Fruit fly (Drosophila melanogaster) whole organism, larva: ENCODE results near the gene CG32161.

Experiments
- noc ChIP-seq: fragments of 200-800 bp; sonication (Bioruptor generic); optimal IDR thresholded peaks from 3 replicates; lab custom pipeline; 2019; ENCODE audit warnings: missing biosample characterization, mild to moderate bottlenecking, missing genetic modification characterization, moderate library complexity

CG32161 gene

dm6 chr3L:16860879-16861278 lies 14.9 kb downstream of the CG32161 start:
- no peak for TF ChIP-seq noc (tag; lab: Kevin White, UChicago)

dm6 chr3L:16862284-16862683 lies 16.3 kb downstream of the CG32161 start, which contains the start of gene Rh4:
Rh4 (minus strand) TSS chr3L:16862517.
- TF ChIP-seq noc (tag; lab: Kevin White, UChicago): no peak

DNA sequence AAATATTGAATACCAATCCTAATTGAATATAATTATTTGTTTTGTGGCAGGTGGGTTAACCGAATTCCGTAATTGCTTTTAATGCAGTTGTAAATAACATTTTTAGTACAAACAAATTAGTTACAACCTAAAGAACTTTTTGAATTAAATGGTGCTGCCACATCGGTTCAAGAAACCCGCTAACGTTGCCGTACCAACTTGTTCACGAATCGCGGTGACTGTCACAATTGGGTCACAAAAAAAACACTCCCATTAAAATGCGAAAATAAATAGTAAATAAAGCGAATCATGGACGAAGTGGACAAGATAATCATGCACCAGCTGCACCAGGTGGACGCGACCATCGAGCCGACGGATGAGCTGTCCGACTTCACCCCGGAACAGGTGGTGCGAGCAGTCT lies 16.9 kb downstream of the CG32161 start, which contains the start of gene CG9951:
Gene CG9951 (plus strand): TSS at position 207 of the 400 bp plus-strand sequence.
- no peak for TF ChIP-seq noc (tag; lab: Kevin White, UChicago)

DNA sequence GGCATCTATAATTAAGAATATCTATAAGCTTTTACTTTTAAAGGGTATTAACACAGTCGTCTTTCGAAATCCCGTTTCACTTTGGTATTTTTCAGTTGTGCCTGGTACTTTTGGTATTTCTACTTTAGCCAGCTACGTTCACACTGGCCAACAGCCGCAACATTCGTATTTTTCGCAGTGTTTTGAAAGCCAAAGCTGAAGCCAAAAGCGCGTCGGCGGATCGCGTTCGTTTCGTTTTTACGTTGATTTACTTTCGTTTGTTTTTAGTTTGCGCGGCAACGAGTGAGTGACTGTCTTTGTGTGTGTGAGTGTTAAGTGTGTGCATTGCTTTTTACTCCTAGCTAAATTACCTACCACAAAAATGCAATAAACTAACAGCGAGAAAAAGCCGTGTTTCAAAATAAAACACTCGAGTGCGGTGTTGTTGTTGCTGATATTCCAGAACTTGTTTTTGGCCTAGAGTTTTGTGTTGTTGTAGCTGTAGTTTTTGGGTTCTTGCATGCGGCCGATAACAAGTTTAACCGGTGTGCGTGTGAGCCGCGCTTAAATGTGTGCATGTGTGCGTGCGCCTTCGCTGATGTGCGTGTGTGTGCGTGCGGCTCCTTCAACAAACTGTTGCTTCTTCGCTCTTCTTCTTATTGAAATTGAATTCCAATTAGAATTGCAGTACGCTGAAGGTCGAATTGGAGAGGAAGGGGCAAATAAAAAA lies 19.2 kb downstream of the CG32161 start, which contains the start of gene Lmpt:
Gene Lmpt (plus strand): TSS at position 173 of the 709 bp plus-strand sequence.
- TF ChIP-seq noc (tag; lab: Kevin White, UChicago): no peak

DNA sequence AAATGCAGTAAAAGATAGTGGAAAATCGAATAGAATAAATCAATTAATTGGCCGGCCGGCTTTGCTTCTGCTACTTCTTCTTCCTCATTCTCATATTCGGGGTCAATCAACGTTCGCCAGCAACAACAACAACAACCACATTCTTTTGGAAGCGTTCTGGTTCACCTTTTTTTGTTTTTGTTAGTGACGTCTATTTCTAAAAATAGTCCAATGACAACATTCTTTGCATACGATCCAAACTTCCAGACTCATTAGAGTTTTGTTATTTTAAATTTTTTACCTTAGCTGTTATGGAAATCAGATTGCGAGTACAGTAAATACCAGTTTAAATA lies 19.8 kb downstream of the CG32161 start:
- TF ChIP-seq noc (tag; lab: Kevin White, UChicago): no peak

dm6 chr3L:16867190-16867589 lies 21.2 kb downstream of the CG32161 start:
- no peak for TF ChIP-seq noc (tag; lab: Kevin White, UChicago)

- no peak for TF ChIP-seq noc (tag; lab: Kevin White, UChicago)
Observed at dm6 chr3L:16870723-16871137, 24.7 kb downstream of the CG32161 start.

DNA sequence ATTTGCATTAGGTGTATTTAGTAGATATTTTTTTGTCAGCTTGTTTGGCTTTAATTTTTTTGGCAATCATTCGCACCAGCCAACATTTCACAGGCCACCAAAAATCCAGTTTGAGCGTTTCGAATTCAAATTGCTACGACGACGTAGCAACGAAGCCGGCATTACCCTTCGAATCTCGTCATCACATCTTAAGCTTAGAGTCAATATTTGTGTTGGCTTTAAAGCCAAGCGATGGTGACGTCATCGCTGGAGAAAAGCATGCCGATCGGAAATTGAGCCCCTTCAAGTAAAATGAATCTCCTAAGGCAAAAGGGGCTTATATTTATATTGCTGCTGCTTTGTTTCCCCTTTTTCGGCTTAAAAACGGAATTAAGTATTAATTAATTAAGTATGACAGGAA lies 25.6 kb downstream of the CG32161 start:
- TF ChIP-seq noc (tag; lab: Kevin White, UChicago): no peak

DNA sequence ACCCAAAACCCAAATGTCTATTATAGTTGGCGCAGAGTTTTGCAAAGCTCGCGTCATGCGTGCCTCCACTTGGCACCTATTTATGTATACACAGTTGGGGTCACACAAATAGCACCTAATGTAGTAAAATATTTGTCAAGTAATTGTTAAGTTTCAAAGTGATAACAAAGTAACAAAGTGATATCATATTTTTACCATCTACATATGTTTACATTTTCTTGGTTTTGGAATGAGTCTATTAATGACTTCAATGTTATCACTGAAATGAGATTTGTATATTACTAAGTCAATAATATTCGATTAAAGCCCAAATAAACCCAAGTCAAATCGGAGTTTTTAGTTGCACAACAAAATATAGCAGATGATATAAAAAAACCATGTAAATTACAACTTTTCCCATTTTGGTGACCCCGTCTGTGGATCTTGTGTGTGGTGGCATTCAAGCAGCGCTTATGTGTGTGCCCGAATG lies 26.5 kb downstream of the CG32161 start:
- TF ChIP-seq noc (tag; lab: Kevin White, UChicago): peak; percentile 87

dm6 chr3L:16873127-16873543 lies 27.1 kb downstream of the CG32161 start:
- no peak for TF ChIP-seq noc (tag; lab: Kevin White, UChicago)

DNA sequence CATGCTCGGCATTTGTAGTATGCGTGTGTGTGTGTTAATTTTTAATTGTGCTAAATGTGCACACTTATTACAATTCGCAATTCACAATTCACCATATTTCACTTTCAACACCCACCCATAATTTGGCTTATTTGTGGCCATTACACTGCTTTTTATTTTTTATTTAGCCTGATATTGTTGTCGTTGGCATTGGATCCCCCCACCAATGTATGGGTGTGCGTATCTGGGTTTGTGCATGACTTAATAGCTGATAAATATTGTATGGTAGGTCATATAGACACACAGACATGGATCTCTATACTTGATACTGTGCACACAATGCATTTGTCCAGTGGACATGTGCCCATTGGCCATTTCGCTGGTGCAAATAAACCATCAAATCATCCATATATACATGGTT lies 27.7 kb downstream of the CG32161 start:
- TF ChIP-seq noc (tag; lab: Kevin White, UChicago): no peak

dm6 chr3L:16875484-16875883 lies 29.5 kb downstream of the CG32161 start:
- TF ChIP-seq noc (tag; lab: Kevin White, UChicago): no peak

- TF ChIP-seq noc (tag; lab: Kevin White, UChicago): no peak
Observed at dm6 chr3L:16875959-16876358, 29.9 kb downstream of the CG32161 start.

DNA sequence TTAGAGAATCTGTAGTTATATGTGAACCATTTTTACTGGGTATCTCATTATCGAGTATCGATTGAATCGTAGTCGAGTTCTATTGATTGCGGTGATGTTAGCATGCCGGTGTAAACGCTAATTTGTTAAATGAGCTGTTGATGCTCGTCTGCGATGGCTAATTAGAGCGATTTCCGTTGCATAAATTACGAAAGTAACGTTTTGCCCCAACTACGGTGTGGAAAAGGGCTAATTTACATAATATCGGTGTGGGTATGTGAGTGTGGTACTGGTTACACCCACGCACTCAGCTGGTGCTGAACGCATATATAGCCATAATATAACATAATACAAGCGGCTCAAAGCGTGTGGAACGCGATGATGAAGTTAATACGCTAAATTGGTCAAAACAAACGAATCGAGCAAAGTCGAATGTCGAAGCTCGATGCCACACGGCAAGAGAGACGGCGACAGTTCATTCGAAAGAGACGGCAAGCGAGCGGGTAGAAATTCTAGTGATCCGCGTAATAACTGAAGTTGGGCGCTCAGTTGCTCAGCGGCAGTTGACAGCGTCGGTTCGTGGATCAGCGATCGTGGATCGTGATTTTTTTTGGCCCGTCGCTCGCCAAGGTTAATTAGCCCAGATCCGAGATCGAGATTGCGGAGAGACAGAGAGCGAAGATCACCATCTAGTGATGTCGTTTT lies 30.9 kb downstream of the CG32161 start, which contains the start of gene CG32170:
Gene CG32170 (plus strand): TSS at position 525 of the 684 bp plus-strand sequence.
- no peak for TF ChIP-seq noc (tag; lab: Kevin White, UChicago)

dm6 chr3L:16878830-16879536 lies 33.0 kb downstream of the CG32161 start:
- no peak for TF ChIP-seq noc (tag; lab: Kevin White, UChicago)

dm6 chr3L:16881097-16881496 lies 35.1 kb downstream of the CG32161 start:
- TF ChIP-seq noc (tag; lab: Kevin White, UChicago): peak; percentile 44
